Worm (Caenorhabditis elegans) whole organism, late embryonic: ENCODE measurements around the gene spe-18.

Experiments used
- T23F11.4 ChIP-seq: fragments of 200-800 bp; sonication (Bioruptor generic); optimal IDR thresholded peaks from 2 replicates; lab custom pipeline; 2018; ENCODE audit warnings: mild to moderate bottlenecking, missing genetic modification characterization, missing compliant biosample characterization
- ahr-1 ChIP-seq: sonication (generic microtip); optimal IDR thresholded peaks from 2 replicates; lab custom pipeline; 2016; ENCODE audit warnings: missing genetic modification characterization, missing compliant biosample characterization
- ama-1 ChIP-seq: fragments of 150-350 bp; optimal IDR thresholded peaks from 2 replicates; lab custom pipeline; 2014
- ceh-19 ChIP-seq: fragments of 200-800 bp; sonication (Bioruptor generic); optimal IDR thresholded peaks from 2 replicates; lab custom pipeline; 2018; ENCODE audit warnings: mild to moderate bottlenecking, missing genetic modification characterization, missing compliant biosample characterization
- ceh-22 ChIP-seq: sonication (generic microtip); optimal IDR thresholded peaks from 2 replicates; lab custom pipeline; 2017; ENCODE audit warnings: missing biosample characterization, missing genetic modification characterization
- ceh-30 ChIP-seq: fragments of 150-350 bp; optimal IDR thresholded peaks from 2 replicates; lab custom pipeline; 2014; ENCODE audit warnings: missing biosample characterization, missing genetic modification characterization
- ceh-31 ChIP-seq: sonication (generic microtip); optimal IDR thresholded peaks from 2 replicates; lab custom pipeline; 2016; ENCODE audit warnings: missing genetic modification characterization, missing compliant biosample characterization
- ceh-45 ChIP-seq: fragments of 200-800 bp; sonication (Bioruptor generic); IDR thresholded peaks from 2 replicates; pipeline ENCODE4 v1.3.6; 2022; ENCODE audit warnings: missing genetic modification reagents, missing genetic modification characterization, missing compliant biosample characterization
- ceh-48 ChIP-seq: sonication (generic microtip); optimal IDR thresholded peaks from 2 replicates; lab custom pipeline; 2016; ENCODE audit warnings: missing genetic modification characterization, inconsistent platforms, missing compliant biosample characterization
- ceh-9 ChIP-seq: sonication (generic microtip); optimal IDR thresholded peaks from 2 replicates; lab custom pipeline; 2016; ENCODE audit warnings: mild to moderate bottlenecking, missing genetic modification characterization, inconsistent platforms, missing compliant biosample characterization
- dve-1 ChIP-seq: sonication (generic microtip); optimal IDR thresholded peaks from 2 replicates; lab custom pipeline; 2017; ENCODE audit warnings: antibody characterized with exemption, mild to moderate bottlenecking, missing genetic modification characterization, missing compliant biosample characterization
- elt-2 ChIP-seq: sonication (generic microtip); optimal IDR thresholded peaks from 2 replicates; lab custom pipeline; 2016; ENCODE audit warnings: missing genetic modification reagents, missing genetic modification characterization, missing compliant biosample characterization
- elt-4 ChIP-seq: sonication (generic microtip); optimal IDR thresholded peaks from 2 replicates; lab custom pipeline; 2016; ENCODE audit warnings: missing genetic modification characterization, missing compliant biosample characterization
- ets-4 ChIP-seq: sonication (generic microtip); optimal IDR thresholded peaks from 2 replicates; lab custom pipeline; 2016; ENCODE audit warnings: missing genetic modification characterization, missing compliant biosample characterization
- fax-1 ChIP-seq: sonication (generic microtip); optimal IDR thresholded peaks from 2 replicates; lab custom pipeline; 2016; ENCODE audit warnings: missing genotype, missing genetic modification characterization, missing compliant biosample characterization
- fkh-10 ChIP-seq: fragments of 150-350 bp; optimal IDR thresholded peaks from 2 replicates; lab custom pipeline; 2014; ENCODE audit warnings: missing biosample characterization, missing genetic modification reagents, missing genetic modification characterization
- gmeb-2 ChIP-seq: sonication (generic microtip); optimal IDR thresholded peaks from 2 replicates; lab custom pipeline; 2016; ENCODE audit warnings: missing genetic modification characterization, inconsistent platforms, missing compliant biosample characterization
- hlh-13 ChIP-seq: fragments of 200-800 bp; sonication (Bioruptor generic); optimal IDR thresholded peaks from 2 replicates; lab custom pipeline; 2018; ENCODE audit warnings: mild to moderate bottlenecking, missing genetic modification characterization, missing compliant biosample characterization
- hlh-6 ChIP-seq: sonication (generic microtip); optimal IDR thresholded peaks from 2 replicates; lab custom pipeline; 2016; ENCODE audit warnings: missing genotype, missing genetic modification characterization, missing compliant biosample characterization
- lin-11 ChIP-seq: fragments of 200-800 bp; sonication (Bioruptor generic); optimal IDR thresholded peaks from 2 replicates; lab custom pipeline; 2018; ENCODE audit warnings: mild to moderate bottlenecking, missing genetic modification characterization, missing compliant biosample characterization
- madf-2 ChIP-seq: sonication (generic microtip); optimal IDR thresholded peaks from 2 replicates; lab custom pipeline; 2017; ENCODE audit warnings: missing genetic modification characterization, missing compliant biosample characterization
- npax-4 ChIP-seq: sonication (generic microtip); optimal IDR thresholded peaks from 2 replicates; lab custom pipeline; 2016; ENCODE audit warnings: missing genetic modification characterization, missing compliant biosample characterization
- pag-3 ChIP-seq: sonication (generic microtip); optimal IDR thresholded peaks from 2 replicates; lab custom pipeline; 2016; ENCODE audit warnings: missing compliant biosample characterization, missing genetic modification characterization, borderline replicate concordance
- pat-9 ChIP-seq: fragments of 200-800 bp; sonication (Bioruptor generic); optimal IDR thresholded peaks from 2 replicates; lab custom pipeline; 2018; ENCODE audit warnings: mild to moderate bottlenecking, missing genetic modification characterization, moderate library complexity, missing compliant biosample characterization
- pax-1 ChIP-seq: fragments of 150-350 bp; optimal IDR thresholded peaks from 2 replicates; lab custom pipeline; 2014; ENCODE audit warnings: missing biosample characterization, missing genetic modification characterization
- pha-2 ChIP-seq: sonication (generic microtip); optimal IDR thresholded peaks from 2 replicates; lab custom pipeline; 2017; ENCODE audit warnings: mild to moderate bottlenecking, missing genetic modification characterization, missing compliant biosample characterization
- pros-1 ChIP-seq: fragments of 150-350 bp; optimal IDR thresholded peaks from 2 replicates; lab custom pipeline; 2014; ENCODE audit warnings: missing biosample characterization, missing genetic modification reagents, missing genetic modification characterization
- ref-2 ChIP-seq: sonication (generic microtip); optimal IDR thresholded peaks from 2 replicates; lab custom pipeline; 2016; ENCODE audit warnings: missing genetic modification characterization, missing compliant biosample characterization
- rnt-1 ChIP-seq: sonication (generic microtip); optimal IDR thresholded peaks from 2 replicates; lab custom pipeline; 2016; ENCODE audit warnings: missing genetic modification characterization, missing compliant biosample characterization
- sdc-2 ChIP-seq: sonication (generic microtip); optimal IDR thresholded peaks from 2 replicates; lab custom pipeline; 2016; ENCODE audit warnings: missing genotype, missing genetic modification characterization, missing compliant biosample characterization
- sox-2 ChIP-seq: fragments of 200-800 bp; sonication (Bioruptor generic); IDR thresholded peaks from 2 replicates; pipeline ENCODE4 v1.3.6; 2022; ENCODE audit warnings: missing genetic modification reagents, missing genetic modification characterization, missing compliant biosample characterization
- syd-9 ChIP-seq: sonication (generic microtip); optimal IDR thresholded peaks from 2 replicates; lab custom pipeline; 2016; ENCODE audit warnings: mild to moderate bottlenecking, missing genetic modification characterization, moderate library complexity, missing compliant biosample characterization
- tbx-2 ChIP-seq: sonication (generic microtip); optimal IDR thresholded peaks from 2 replicates; lab custom pipeline; 2016; ENCODE audit warnings: missing genetic modification characterization, missing compliant biosample characterization
- tbx-7 ChIP-seq: sonication (generic microtip); optimal IDR thresholded peaks from 2 replicates; lab custom pipeline; 2016; ENCODE audit warnings: missing genotype, missing genetic modification characterization, missing compliant biosample characterization
- ttx-3 ChIP-seq: sonication (generic microtip); optimal IDR thresholded peaks from 2 replicates; lab custom pipeline; 2016; ENCODE audit warnings: missing genetic modification reagents, missing genetic modification characterization, missing compliant biosample characterization
- unc-42 ChIP-seq: sonication (generic microtip); optimal IDR thresholded peaks from 2 replicates; lab custom pipeline; 2016; ENCODE audit warnings: missing genotype, missing genetic modification characterization, missing compliant biosample characterization
- ztf-16 ChIP-seq: sonication (generic microtip); optimal IDR thresholded peaks from 2 replicates; lab custom pipeline; 2017; ENCODE audit warnings: missing genetic modification characterization, missing compliant biosample characterization

spe-18 gene

DNA sequence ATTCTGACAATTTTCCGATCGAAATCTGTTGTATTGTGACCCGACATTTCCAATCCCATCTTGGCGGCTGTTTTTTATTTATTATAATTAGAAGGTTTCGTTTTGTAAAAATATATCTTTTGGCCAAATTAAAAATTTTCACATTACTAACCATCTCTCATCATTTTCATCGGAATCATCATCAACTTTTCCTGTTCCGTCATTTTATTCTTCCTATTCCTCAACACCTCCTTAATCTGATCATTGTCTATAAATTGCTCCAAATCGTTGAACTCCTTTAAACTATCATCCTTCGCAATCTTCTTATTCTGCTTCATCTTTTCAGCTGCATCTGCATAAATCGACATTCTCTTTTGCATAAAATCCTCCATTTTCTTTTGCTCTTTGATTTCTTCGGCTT, 10.8 kb downstream of the spe-18 start:
- no peak for TF ChIP-seq pag-3 (tag; lab: Kevin White, UChicago)
- no peak for TF ChIP-seq T23F11.4
- TF ChIP-seq ama-1 (lab: Kevin White, UChicago): no peak
- no peak for TF ChIP-seq npax-4 (tag; lab: Kevin White, UChicago)
- no peak for TF ChIP-seq ceh-45 (GFP tag; lab: Robert Waterston, UW)
- no peak for TF ChIP-seq fax-1 (tag; lab: Kevin White, UChicago)
- TF ChIP-seq unc-42 (tag; lab: Kevin White, UChicago): no peak
- TF ChIP-seq sox-2 (GFP tag; lab: Robert Waterston, UW): no peak
- TF ChIP-seq elt-2: no peak
- TF ChIP-seq ets-4 (tag; lab: Kevin White, UChicago): no peak
- TF ChIP-seq elt-4 (tag; lab: Kevin White, UChicago): no peak
- no peak for TF ChIP-seq pros-1 (tag; lab: Kevin White, UChicago)
- no peak for TF ChIP-seq ceh-22 (tag; lab: Kevin White, UChicago)
- no peak for TF ChIP-seq pha-2
- no peak for TF ChIP-seq hlh-13 (GFP tag; lab: Kevin White, UChicago)
- TF ChIP-seq pat-9 (tag; lab: Kevin White, UChicago): no peak
- TF ChIP-seq rnt-1 (tag; lab: Kevin White, UChicago): no peak
- TF ChIP-seq dve-1 (tag; lab: Kevin White, UChicago): no peak
- TF ChIP-seq ceh-9 (tag; lab: Kevin White, UChicago): no peak

DNA sequence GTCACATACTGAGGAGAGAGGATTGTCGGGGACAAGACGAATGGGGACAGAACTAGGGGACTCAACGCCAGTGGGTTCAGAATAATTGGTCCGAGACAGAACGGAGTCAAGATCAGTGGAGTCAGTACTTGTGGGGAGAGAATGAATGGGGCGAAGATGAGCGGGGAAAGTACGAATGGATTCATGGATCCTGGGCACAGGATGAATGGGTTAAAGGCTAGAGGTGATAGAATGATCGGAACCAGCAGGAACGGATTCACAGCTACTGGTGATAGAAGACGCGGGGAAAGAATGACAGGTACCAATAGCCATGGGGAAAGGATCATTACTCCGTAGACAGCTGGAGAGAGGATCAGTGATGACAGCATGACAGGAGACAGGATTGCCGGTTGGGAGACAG, 13.6 kb downstream of the spe-18 start:
- TF ChIP-seq tbx-7 (tag; lab: Kevin White, UChicago): no peak
- TF ChIP-seq T23F11.4: no peak
- no peak for TF ChIP-seq ceh-19 (GFP tag; lab: Kevin White, UChicago)
- TF ChIP-seq ets-4 (tag; lab: Kevin White, UChicago): no peak
- TF ChIP-seq ceh-9 (tag; lab: Kevin White, UChicago): no peak
- TF ChIP-seq ahr-1 (tag; lab: Kevin White, UChicago): no peak
- TF ChIP-seq ttx-3 (tag; lab: Kevin White, UChicago): no peak
- no peak for TF ChIP-seq madf-2 (tag; lab: Kevin White, UChicago)

ce11 chrII:13130576-13130975, 22.6 kb downstream of the spe-18 start:
- TF ChIP-seq ets-4 (tag; lab: Kevin White, UChicago) (no peak), ztf-16 (tag; lab: Kevin White, UChicago) (no peak), hlh-6 (no peak), elt-2 (no peak), pax-1 (tag; lab: Kevin White, UChicago) (no peak), ref-2 (tag; lab: Kevin White, UChicago) (no peak), fax-1 (tag; lab: Kevin White, UChicago) (no peak), ceh-30 (tag; lab: Kevin White, UChicago) (no peak), ceh-22 (tag; lab: Kevin White, UChicago) (no peak), sdc-2 (tag; lab: Kevin White, UChicago) (no peak), pros-1 (tag; lab: Kevin White, UChicago) (no peak), tbx-2 (tag; lab: Kevin White, UChicago) (no peak), lin-11 (tag; lab: Kevin White, UChicago) (no peak), tbx-7 (tag; lab: Kevin White, UChicago) (no peak), ceh-48 (tag; lab: Kevin White, UChicago) (no peak), syd-9 (tag; lab: Kevin White, UChicago) (no peak), pat-9 (tag; lab: Kevin White, UChicago) (no peak), fkh-10 (no peak), hlh-13 (GFP tag; lab: Kevin White, UChicago) (no peak)
- TF ChIP-seq, all 69 proteins: peak for 0

DNA sequence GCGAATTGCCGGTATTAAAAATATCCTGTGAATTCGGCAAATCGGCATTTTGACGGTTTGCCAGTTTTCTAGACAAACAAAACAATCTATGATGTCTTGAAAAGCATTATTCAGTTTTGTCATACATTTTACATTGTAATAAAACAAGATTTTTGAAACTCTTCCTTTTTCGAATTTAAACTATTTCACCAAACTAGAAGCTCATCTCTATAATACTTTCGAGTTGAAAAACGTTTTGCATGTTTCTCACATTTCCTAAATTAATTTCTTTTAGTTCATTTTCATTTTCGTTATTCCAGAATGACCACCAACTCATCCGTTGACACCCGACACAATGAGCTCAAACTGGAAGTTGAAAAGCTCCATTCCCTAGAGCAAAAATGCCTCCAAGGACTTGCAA, 23.6 kb downstream of the spe-18 start, which contains the start of gene F29C12.6:
Gene F29C12.6, plus strand, starts transcription at position 301 of the 400 bp plus-strand sequence.
- TF ChIP-seq ceh-31 (tag; lab: Kevin White, UChicago) (no peak), elt-4 (tag; lab: Kevin White, UChicago) (no peak), gmeb-2 (tag; lab: Kevin White, UChicago) (no peak)
- TF ChIP-seq, all 69 proteins: peak for 0
